Worm (Caenorhabditis elegans): ENCODE measurements around the gene T09A5.15.

ce11 chrII:7858101-7858500, 341 bp downstream of the T09A5.15 start, which contains the start of gene sds-22:
- no peak for TF ChIP-seq sea-2 (GFP tag; IDR thresholded peaks at IDR 0.05)
- TF ChIP-seq fkh-3 (tag; optimal IDR thresholded peaks at IDR 0.05): no peak
- TF ChIP-seq lsy-27 (tag; optimal IDR thresholded peaks at IDR 0.05; ENCODE audit: borderline replicate concordance, insufficient read depth): no peak
